Worm (Caenorhabditis elegans) whole organism, L1 larva: ENCODE data around the gene T26A5.8.

Experiments used
- C04F5.9 ChIP-seq: sonication (generic microtip); optimal IDR thresholded peaks from 2 replicates; lab custom pipeline; 2016; ENCODE audit warnings: missing genetic modification characterization, missing compliant biosample characterization
- C34B4.2 ChIP-seq: sonication (generic microtip); optimal IDR thresholded peaks from 2 replicates; lab custom pipeline; 2017; ENCODE audit warnings: mild to moderate bottlenecking, missing genetic modification characterization, missing compliant biosample characterization
- F16B12.6 ChIP-seq: fragments of 150-350 bp; optimal IDR thresholded peaks from 2 replicates; lab custom pipeline; 2014; ENCODE audit warnings: missing biosample characterization, missing genetic modification characterization
- Y116A8C.19 ChIP-seq: sonication (generic microtip); optimal IDR thresholded peaks from 2 replicates; lab custom pipeline; 2016; ENCODE audit warnings: missing compliant biosample characterization, missing genetic modification characterization, borderline replicate concordance
- ama-1 ChIP-seq: fragments of 150-350 bp; optimal IDR thresholded peaks from 2 replicates; lab custom pipeline; 2014
- ceh-63 ChIP-seq: fragments of 200-800 bp; sonication (Bioruptor generic); optimal IDR thresholded peaks from 2 replicates; lab custom pipeline; 2018; ENCODE audit warnings: mild to moderate bottlenecking, missing genetic modification characterization, missing compliant biosample characterization
- ces-1 ChIP-seq: fragments of 150-350 bp; optimal IDR thresholded peaks from 2 replicates; lab custom pipeline; 2014; ENCODE audit warnings: missing biosample characterization, missing genetic modification reagents, missing genetic modification characterization
- dsc-1 ChIP-seq: sonication (generic microtip); optimal IDR thresholded peaks from 2 replicates; lab custom pipeline; 2016; ENCODE audit warnings: mild to moderate bottlenecking, missing genetic modification characterization, missing compliant biosample characterization
- elt-2 ChIP-seq: sonication (generic microtip); optimal IDR thresholded peaks from 2 replicates; lab custom pipeline; 2016; ENCODE audit warnings: missing genetic modification characterization, mild to moderate bottlenecking, inconsistent platforms, missing compliant biosample characterization, missing genetic modification reagents
- fkh-4 ChIP-seq: sonication (generic microtip); optimal IDR thresholded peaks from 2 replicates; lab custom pipeline; 2016; ENCODE audit warnings: missing compliant biosample characterization, missing genetic modification characterization, borderline replicate concordance
- fkh-8 ChIP-seq: sonication (generic microtip); optimal IDR thresholded peaks from 2 replicates; lab custom pipeline; 2016; ENCODE audit warnings: mild to moderate bottlenecking, missing genetic modification characterization, missing compliant biosample characterization
- hlh-4 ChIP-seq: sonication (generic microtip); optimal IDR thresholded peaks from 2 replicates; lab custom pipeline; 2016; ENCODE audit warnings: mild to moderate bottlenecking, missing genetic modification characterization, missing compliant biosample characterization
- hpl-2 ChIP-seq: fragments of 150-350 bp; optimal IDR thresholded peaks from 2 replicates; lab custom pipeline; 2014; ENCODE audit warnings: missing biosample characterization, missing genetic modification reagents, missing genetic modification characterization
- jun-1 ChIP-seq: fragments of 150-350 bp; optimal IDR thresholded peaks from 2 replicates; lab custom pipeline; 2014; ENCODE audit warnings: missing biosample characterization, missing genetic modification reagents, missing genetic modification characterization
- lin-14 ChIP-seq: fragments of 200-800 bp; sonication (Bioruptor generic); optimal IDR thresholded peaks from 2 replicates; lab custom pipeline; 2018; ENCODE audit warnings: mild to moderate bottlenecking, missing genetic modification characterization, moderate library complexity, missing compliant biosample characterization
- lin-39 ChIP-seq: fragments of 150-350 bp; optimal IDR thresholded peaks from 2 replicates; lab custom pipeline; 2014; ENCODE audit warnings: missing biosample characterization, missing genetic modification reagents, missing genetic modification characterization
- lsy-2 ChIP-seq, 2 experiments: fragments of 150-350 bp; optimal IDR thresholded peaks; 2 replicates each; lab custom pipeline; 2014; ENCODE audit warnings: missing biosample characterization in 2 of 2, missing genetic modification characterization in 2 of 2
- mdl-1 ChIP-seq, 2 experiments: fragments of 150-350 bp; optimal IDR thresholded peaks; 2 replicates each; lab custom pipeline; 2014 to 2017; ENCODE audit warnings: missing biosample characterization in 2 of 2, missing genetic modification characterization in 2 of 2, inconsistent platforms in 1 of 2
- mef-2 ChIP-seq: fragments of 150-350 bp; optimal IDR thresholded peaks from 2 replicates; lab custom pipeline; 2014; ENCODE audit warnings: missing biosample characterization, missing genetic modification characterization
- mep-1 ChIP-seq: fragments of 150-350 bp; optimal IDR thresholded peaks from 2 replicates; lab custom pipeline; 2014; ENCODE audit warnings: missing biosample characterization, missing genetic modification characterization
- nhr-20 ChIP-seq: sonication (generic microtip); optimal IDR thresholded peaks from 2 replicates; lab custom pipeline; 2016; ENCODE audit warnings: mild to moderate bottlenecking, missing genetic modification characterization, missing compliant biosample characterization
- nhr-237 ChIP-seq: fragments of 150-350 bp; optimal IDR thresholded peaks from 2 replicates; lab custom pipeline; 2014; ENCODE audit warnings: missing biosample characterization, missing genetic modification characterization
- nhr-47 ChIP-seq: sonication (generic microtip); optimal IDR thresholded peaks from 2 replicates; lab custom pipeline; 2016; ENCODE audit warnings: mild to moderate bottlenecking, missing genetic modification characterization, moderate library complexity, missing compliant biosample characterization
- nhr-77 ChIP-seq: fragments of 150-350 bp; optimal IDR thresholded peaks from 2 replicates; lab custom pipeline; 2014; ENCODE audit warnings: missing biosample characterization, missing genetic modification characterization
- nhr-84 ChIP-seq: sonication (generic microtip); optimal IDR thresholded peaks from 2 replicates; lab custom pipeline; 2017; ENCODE audit warnings: missing biosample characterization, missing genetic modification characterization
- nhr-90 ChIP-seq: sonication (generic microtip); optimal IDR thresholded peaks from 2 replicates; lab custom pipeline; 2016; ENCODE audit warnings: mild to moderate bottlenecking, missing genetic modification characterization, missing compliant biosample characterization; ENCODE audit not compliant: poor library complexity
- pqm-1 ChIP-seq: sonication (generic microtip); optimal IDR thresholded peaks from 3 replicates; lab custom pipeline; 2017; ENCODE audit warnings: missing biosample characterization, missing genetic modification characterization
- skn-1 ChIP-seq: fragments of 150-350 bp; optimal IDR thresholded peaks from 2 replicates; lab custom pipeline; 2014; ENCODE audit warnings: missing biosample characterization, missing genetic modification characterization
- snpc-4 ChIP-seq: fragments of 150-350 bp; optimal IDR thresholded peaks from 2 replicates; lab custom pipeline; 2014; ENCODE audit warnings: missing biosample characterization, missing genetic modification characterization
- snu-23 ChIP-seq: sonication (generic microtip); optimal IDR thresholded peaks from 2 replicates; lab custom pipeline; 2016; ENCODE audit warnings: missing genetic modification characterization, missing compliant biosample characterization
- sptf-1 ChIP-seq: fragments of 150-350 bp; optimal IDR thresholded peaks from 2 replicates; lab custom pipeline; 2014; ENCODE audit warnings: missing biosample characterization, missing genetic modification characterization
- sup-37 ChIP-seq: fragments of 200-800 bp; sonication (Bioruptor generic); optimal IDR thresholded peaks from 2 replicates; lab custom pipeline; 2018; ENCODE audit warnings: mild to moderate bottlenecking, missing genetic modification characterization, missing compliant biosample characterization
- swsn-7 ChIP-seq: sonication (generic microtip); optimal IDR thresholded peaks from 2 replicates; lab custom pipeline; 2016; ENCODE audit warnings: missing genetic modification characterization, missing compliant biosample characterization
- unc-86 ChIP-seq: sonication (generic microtip); optimal IDR thresholded peaks from 2 replicates; lab custom pipeline; 2016; ENCODE audit warnings: missing genetic modification characterization, missing compliant biosample characterization
- unc-98 ChIP-seq: fragments of 200-800 bp; sonication (Bioruptor generic); IDR thresholded peaks from 2 replicates; pipeline ENCODE4 v1.3.6; 2022; ENCODE audit warnings: missing genetic modification characterization, missing compliant biosample characterization
- xbp-1 ChIP-seq: sonication (generic microtip); optimal IDR thresholded peaks from 2 replicates; lab custom pipeline; 2016; ENCODE audit warnings: missing genetic modification characterization, missing compliant biosample characterization
- ztf-11 ChIP-seq, 2 experiments: sonication (generic microtip); optimal IDR thresholded peaks; 2 replicates each; lab custom pipeline; 2016 to 2017; ENCODE audit warnings: missing genetic modification characterization in 2 of 2, missing biosample characterization in 1 of 2, missing compliant biosample characterization in 1 of 2
- ztf-4 ChIP-seq: fragments of 150-350 bp; optimal IDR thresholded peaks from 2 replicates; lab custom pipeline; 2014; ENCODE audit warnings: missing biosample characterization, missing genetic modification characterization

T26A5.8 gene

DNA sequence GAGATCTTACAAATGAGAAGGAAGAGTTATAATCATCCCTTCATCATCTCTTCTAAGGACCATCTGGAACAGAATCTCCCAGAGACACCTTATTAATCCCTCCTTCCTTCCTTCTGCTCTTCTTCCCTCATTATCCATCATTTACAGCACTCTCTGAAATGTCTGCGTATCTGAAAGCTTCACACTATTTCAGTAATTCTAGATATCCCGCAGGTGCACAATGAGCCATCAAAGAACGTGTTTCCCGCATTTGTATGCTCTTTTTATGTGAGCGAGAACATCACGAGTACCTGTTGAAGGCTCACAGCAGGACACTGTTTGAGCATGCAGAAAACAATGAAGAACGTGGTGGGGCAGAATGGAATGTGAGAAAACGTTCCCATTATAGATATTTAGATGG is 13.7 kb upstream of the T26A5.8 start:
- TF ChIP-seq unc-98 (GFP tag; lab: Robert Waterston, UW) = no peak
- no peak for TF ChIP-seq ama-1
- no peak for TF ChIP-seq ztf-4 (tag; lab: Kevin White, UChicago)
- no peak for TF ChIP-seq xbp-1 (tag; lab: Kevin White, UChicago)
- TF ChIP-seq ceh-63 (GFP tag; lab: Kevin White, UChicago) = no peak
- no peak for TF ChIP-seq fkh-8 (tag; lab: Kevin White, UChicago)
- TF ChIP-seq ztf-11 (tag; optimal IDR thresholded peaks at IDR 0.05; lab: Kevin White, UChicago) = no peak
- no peak for TF ChIP-seq snpc-4

DNA sequence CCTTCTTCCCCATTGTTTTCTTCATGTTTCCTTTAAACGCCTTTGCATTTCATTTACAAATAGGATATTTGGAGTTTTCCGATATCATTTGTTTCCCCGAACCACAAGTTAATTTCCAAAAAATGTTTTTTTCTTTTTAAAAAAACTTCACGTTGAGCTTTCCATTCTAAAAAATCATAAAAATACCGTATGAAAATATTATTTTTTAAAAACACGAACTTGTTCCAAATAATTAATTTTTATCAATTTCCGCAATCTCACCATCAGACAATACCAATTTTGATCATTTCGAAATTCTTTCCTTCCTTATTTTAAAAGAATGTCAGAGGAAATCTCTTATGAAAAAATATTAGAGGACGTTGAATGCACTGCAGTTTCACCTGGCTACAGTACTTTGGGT is 8.8 kb upstream of the T26A5.8 start, which contains the start of gene wht-6:
wht-6 (plus strand) TSS at position 301 of the 400 bp plus-strand sequence.
- TF ChIP-seq lin-14 (no peak), hlh-4 (tag; lab: Kevin White, UChicago) (no peak), lsy-2 (tag; optimal IDR thresholded peaks at IDR 0.05; lab: Kevin White, UChicago) (no peak), nhr-237 (tag; lab: Kevin White, UChicago) (no peak), unc-98 (GFP tag; lab: Robert Waterston, UW) (no peak), nhr-77 (tag; lab: Kevin White, UChicago) (no peak), mdl-1 (tag; optimal IDR thresholded peaks at IDR 0.05; lab: Kevin White, UChicago) (no peak)

DNA sequence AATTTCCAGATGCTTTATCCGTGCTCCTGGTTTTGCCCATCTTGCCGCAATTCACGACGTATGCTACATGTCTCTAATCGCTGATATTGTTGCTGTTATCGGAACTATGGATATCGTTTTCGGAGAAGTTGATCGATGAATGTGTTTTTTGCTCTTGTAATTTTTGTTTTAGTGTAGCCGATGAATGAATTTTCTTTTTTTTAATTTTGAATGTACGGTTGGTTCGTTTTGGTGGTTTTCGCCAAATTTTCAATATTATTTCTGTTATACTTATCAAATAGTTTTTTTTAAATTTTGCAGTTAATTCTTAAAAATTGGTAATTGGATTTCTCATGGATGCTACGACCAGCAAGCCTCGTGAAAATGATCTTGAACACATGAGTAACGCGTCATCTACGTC is 4.3 kb upstream of the T26A5.8 start, which contains the start of gene T26A5.2:
T26A5.2 (plus strand) TSS at position 301 of the 400 bp plus-strand sequence.
- TF ChIP-seq skn-1 (tag; lab: Kevin White, UChicago) (no peak), unc-86 (tag; lab: Kevin White, UChicago) (no peak), Y116A8C.19 (tag; lab: Kevin White, UChicago) (no peak), nhr-90 (tag; lab: Kevin White, UChicago) (no peak), nhr-47 (tag; lab: Kevin White, UChicago) (no peak), F16B12.6 (tag; lab: Kevin White, UChicago) (no peak), swsn-7 (tag; lab: Kevin White, UChicago) (no peak), nhr-84 (tag; lab: Kevin White, UChicago) (no peak), mep-1 (no peak), C34B4.2 (no peak), dsc-1 (tag; lab: Kevin White, UChicago) (no peak), sup-37 (no peak), fkh-4 (tag; lab: Kevin White, UChicago) (no peak), mef-2 (no peak), pqm-1 (no peak), sptf-1 (no peak), elt-2 (tag; lab: Kevin White, UChicago) (no peak), lin-14 (no peak)

DNA sequence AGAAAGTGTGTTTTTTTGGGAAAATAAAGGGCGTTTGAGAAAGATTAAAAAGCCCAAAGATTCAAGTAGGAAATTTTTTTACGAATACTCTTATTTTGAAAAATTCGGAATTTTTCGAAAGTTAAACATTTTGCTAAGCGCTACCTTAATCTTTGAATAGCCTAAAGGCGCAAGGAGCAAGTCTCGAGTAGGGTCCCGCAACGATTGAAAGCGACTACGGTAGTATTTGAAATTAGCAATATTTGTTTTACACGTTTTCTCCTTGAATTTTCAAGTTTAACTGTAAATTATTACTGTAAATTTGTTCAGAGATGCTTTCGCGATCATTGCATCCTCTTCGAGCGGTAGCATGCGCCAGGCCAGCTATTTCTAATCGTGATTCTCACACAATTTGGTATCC is 2.3 kb upstream of the T26A5.8 start, which contains the start of gene nduf-2.2:
nduf-2.2 (plus strand) TSS at position 310 of the 400 bp plus-strand sequence.
- no peak for TF ChIP-seq hpl-2
- no peak for TF ChIP-seq snu-23 (GFP tag; lab: Kevin White, UChicago)
- TF ChIP-seq nhr-47 (tag; lab: Kevin White, UChicago) = no peak
- no peak for TF ChIP-seq nhr-20 (tag; lab: Kevin White, UChicago)
- no peak for TF ChIP-seq C04F5.9
- no peak for TF ChIP-seq lin-39 (tag; lab: Kevin White, UChicago)
- no peak for TF ChIP-seq mdl-1 (tag; optimal IDR thresholded peaks at IDR 0.05; lab: Kevin White, UChicago)
- TF ChIP-seq lin-14 = no peak
- no peak for TF ChIP-seq unc-98 (GFP tag; lab: Robert Waterston, UW)
- no peak for TF ChIP-seq xbp-1 (tag; lab: Kevin White, UChicago)
- no peak for TF ChIP-seq ces-1
- no peak for TF ChIP-seq jun-1 (tag; lab: Kevin White, UChicago)
- TF ChIP-seq, all 84 proteins: peak for 0
